Worm (Caenorhabditis elegans): ENCODE data around the gene ZK596.3.

- TF ChIP-seq W03F9.2 (tag; optimal IDR thresholded peaks at IDR 0.05), result peak; percentile 81
- TF ChIP-seq him-1 (tag; optimal IDR thresholded peaks at IDR 0.05), result peak; percentile 21
- TF ChIP-seq dao-5 (tag; optimal IDR thresholded peaks at IDR 0.05), result no peak
Observed at ce11 chrIV:10933062-10933552, 28.9 kb upstream of the ZK596.3 start, which contains the start of the genes dnc-1 and lsm-7.
